Fruit fly (Drosophila melanogaster) whole organism, embryonic: Measurements from ENCODE around the gene Sam-S.

Experiments used
- ATbp ChIP-seq: fragments of 200-800 bp; sonication (Bioruptor generic); optimal IDR thresholded peaks from 2 replicates; lab custom pipeline; 2017; ENCODE audit warnings: missing biosample characterization, mild to moderate bottlenecking, missing genetic modification characterization, missing genetic modification reagents
- Asciz ChIP-seq: fragments of 200-800 bp; sonication (Bioruptor generic); optimal IDR thresholded peaks from 2 replicates; lab custom pipeline; 2017; ENCODE audit warnings: missing biosample characterization, mild to moderate bottlenecking, missing genetic modification characterization, missing genetic modification reagents
- Blimp-1 ChIP-seq: fragments of 200-800 bp; sonication (Bioruptor generic); optimal IDR thresholded peaks from 3 replicates; lab custom pipeline; 2018; ENCODE audit warnings: missing biosample characterization, missing genetic modification characterization, mild to moderate bottlenecking, moderate library complexity, missing genetic modification reagents
- CG10209 ChIP-seq: fragments of 200-800 bp; sonication (Bioruptor generic); optimal IDR thresholded peaks from 3 replicates; lab custom pipeline; 2017; ENCODE audit warnings: missing biosample characterization, mild to moderate bottlenecking, missing genetic modification characterization, missing genetic modification reagents
- CG10654 ChIP-seq: fragments of 200-800 bp; sonication (Bioruptor generic); optimal IDR thresholded peaks from 2 replicates; lab custom pipeline; 2016; ENCODE audit warnings: missing biosample characterization, missing genetic modification characterization
- CG10979 ChIP-seq: fragments of 200-800 bp; sonication (Bioruptor generic); optimal IDR thresholded peaks from 2 replicates; lab custom pipeline; 2018; ENCODE audit warnings: missing biosample characterization, mild to moderate bottlenecking, missing genetic modification characterization, moderate library complexity
- CG11560 ChIP-seq: fragments of 200-800 bp; sonication (Bioruptor generic); IDR thresholded peaks from 3 replicates; pipeline ENCODE4 v1.3.6; 2022; ENCODE audit warnings: missing biosample characterization, missing genetic modification characterization
- CG12769 ChIP-seq: fragments of 200-800 bp; sonication (Bioruptor generic); optimal IDR thresholded peaks from 2 replicates; lab custom pipeline; 2019; ENCODE audit warnings: missing biosample characterization, mild to moderate bottlenecking, missing genetic modification characterization, moderate library complexity
- CG13894 ChIP-seq: fragments of 200-800 bp; sonication (Bioruptor generic); optimal IDR thresholded peaks from 3 replicates; lab custom pipeline; 2018; ENCODE audit warnings: missing biosample characterization, mild to moderate bottlenecking, missing genetic modification characterization, moderate library complexity
- CG1529 ChIP-seq: fragments of 200-800 bp; sonication (Bioruptor generic); optimal IDR thresholded peaks from 3 replicates; lab custom pipeline; 2018; ENCODE audit warnings: missing biosample characterization, missing genetic modification characterization
- CG15696 ChIP-seq: fragments of 200-800 bp; sonication (Bioruptor generic); optimal IDR thresholded peaks from 2 replicates; lab custom pipeline; 2019; ENCODE audit warnings: missing biosample characterization, mild to moderate bottlenecking, missing genetic modification characterization, moderate library complexity
- CG1792 ChIP-seq: fragments of 200-800 bp; sonication (Bioruptor generic); optimal IDR thresholded peaks from 2 replicates; lab custom pipeline; 2016; ENCODE audit warnings: missing biosample characterization, missing genetic modification characterization
- CG2116 ChIP-seq: fragments of 200-800 bp; sonication (Bioruptor generic); optimal IDR thresholded peaks from 3 replicates; lab custom pipeline; 2018; ENCODE audit warnings: missing biosample characterization, mild to moderate bottlenecking, missing genetic modification characterization
- CG2678 ChIP-seq: fragments of 200-800 bp; sonication (Bioruptor generic); optimal IDR thresholded peaks from 3 replicates; lab custom pipeline; 2019; ENCODE audit warnings: missing biosample characterization, mild to moderate bottlenecking, missing genetic modification characterization, moderate library complexity
- CG5180 ChIP-seq: fragments of 200-800 bp; sonication (Bioruptor generic); optimal IDR thresholded peaks from 3 replicates; lab custom pipeline; 2017; ENCODE audit warnings: missing biosample characterization, missing genetic modification characterization, mild to moderate bottlenecking, moderate library complexity, missing genetic modification reagents
- CG5245 ChIP-seq: fragments of 200-800 bp; sonication (Bioruptor generic); optimal IDR thresholded peaks from 3 replicates; lab custom pipeline; 2016; ENCODE audit warnings: missing biosample characterization, missing genetic modification characterization
- CG6254 ChIP-seq: fragments of 200-800 bp; sonication (Bioruptor generic); optimal IDR thresholded peaks from 3 replicates; lab custom pipeline; 2017; ENCODE audit warnings: mild to moderate bottlenecking, missing biosample characterization, missing genetic modification reagents, missing genetic modification characterization
- CG7271 ChIP-seq: fragments of 200-800 bp; sonication (Bioruptor generic); optimal IDR thresholded peaks from 2 replicates; lab custom pipeline; 2018; ENCODE audit warnings: missing biosample characterization, mild to moderate bottlenecking, missing genetic modification characterization, moderate library complexity
- CG7987 ChIP-seq: fragments of 200-800 bp; sonication (Bioruptor generic); optimal IDR thresholded peaks from 2 replicates; lab custom pipeline; 2018; ENCODE audit warnings: missing biosample characterization, mild to moderate bottlenecking, missing genetic modification characterization, moderate library complexity
- CG8290 ChIP-seq, 3 experiments: fragments of 200-800 bp; sonication (Bioruptor generic); optimal IDR thresholded peaks; 2 replicates each; lab custom pipeline; 2016 to 2019; ENCODE audit warnings: missing biosample characterization in 3 of 3, missing genetic modification characterization in 3 of 3, mild to moderate bottlenecking in 2 of 3, moderate library complexity in 1 of 3
- CTCF ChIP-seq: fragments of 200-800 bp; sonication (Bioruptor generic); optimal IDR thresholded peaks from 2 replicates; lab custom pipeline; 2017; ENCODE audit warnings: missing biosample characterization, mild to moderate bottlenecking, missing genetic modification characterization, moderate library complexity
- Camta ChIP-seq: fragments of 200-800 bp; sonication (Bioruptor generic); optimal IDR thresholded peaks from 2 replicates; lab custom pipeline; 2016; ENCODE audit warnings: missing biosample characterization, missing genetic modification characterization
- Dbx ChIP-seq: fragments of 200-800 bp; sonication (Bioruptor generic); IDR thresholded peaks from 3 replicates; pipeline ENCODE4 v1.3.6; 2022; ENCODE audit warnings: missing biosample characterization, missing genetic modification characterization
- Dek ChIP-seq: fragments of 200-800 bp; sonication (Bioruptor generic); optimal IDR thresholded peaks from 3 replicates; lab custom pipeline; 2019; ENCODE audit warnings: missing biosample characterization, mild to moderate bottlenecking, missing genetic modification characterization, moderate library complexity
- Dref ChIP-seq: fragments of 200-800 bp; sonication (Bioruptor generic); IDR thresholded peaks from 2 replicates; pipeline ENCODE4 v1.3.6; 2022; ENCODE audit warnings: missing biosample characterization, missing genetic modification characterization
- ERR ChIP-seq: fragments of 200-800 bp; sonication (Bioruptor generic); optimal IDR thresholded peaks from 2 replicates; lab custom pipeline; 2016; ENCODE audit warnings: missing biosample characterization, missing genetic modification characterization
- HHEX ChIP-seq: fragments of 200-800 bp; sonication (Bioruptor generic); optimal IDR thresholded peaks from 3 replicates; lab custom pipeline; 2017; ENCODE audit warnings: missing biosample characterization, mild to moderate bottlenecking, missing genetic modification characterization, missing genetic modification reagents
- Hey ChIP-seq: fragments of 200-800 bp; sonication (Bioruptor generic); optimal IDR thresholded peaks from 3 replicates; lab custom pipeline; 2018; ENCODE audit warnings: missing biosample characterization, mild to moderate bottlenecking, missing genetic modification characterization
- Hr51 ChIP-seq, 2 experiments: fragments of 200-800 bp; sonication (Bioruptor generic); optimal IDR thresholded peaks; 2 replicates in 1 of 2; 3 replicates in 1 of 2; lab custom pipeline; 2016 to 2018; ENCODE audit warnings: missing biosample characterization in 2 of 2, missing genetic modification characterization in 2 of 2, mild to moderate bottlenecking in 1 of 2, moderate library complexity in 1 of 2
- Lim3 ChIP-seq: fragments of 200-800 bp; sonication (Bioruptor generic); IDR thresholded peaks from 2 replicates; pipeline ENCODE4 v1.3.6; 2022; ENCODE audit warnings: missing biosample characterization, missing genetic modification characterization
- Nf-YB ChIP-seq: fragments of 200-800 bp; sonication (Bioruptor generic); optimal IDR thresholded peaks from 3 replicates; lab custom pipeline; 2019; ENCODE audit warnings: missing biosample characterization, mild to moderate bottlenecking, missing genetic modification characterization, moderate library complexity
- Nf-YC ChIP-seq: fragments of 200-800 bp; optimal IDR thresholded peaks from 3 replicates; lab custom pipeline; 2019; ENCODE audit warnings: missing biosample characterization, mild to moderate bottlenecking, missing genetic modification characterization, moderate library complexity
- PHDP ChIP-seq: fragments of 200-800 bp; sonication (Bioruptor generic); optimal IDR thresholded peaks from 3 replicates; lab custom pipeline; 2018; ENCODE audit warnings: missing biosample characterization, mild to moderate bottlenecking, missing genetic modification characterization, moderate library complexity
- Ptx1 ChIP-seq: fragments of 200-800 bp; sonication (Bioruptor generic); IDR thresholded peaks from 2 replicates; pipeline ENCODE4 v1.3.6; 2022; ENCODE audit warnings: missing biosample characterization, missing genetic modification characterization
- Stat92E ChIP-seq, 3 experiments: fragments of >200 bp in 2 of 3; fragments of 200-800 bp in 1 of 3; sonication (Bioruptor generic) in 1 of 3; optimal IDR thresholded peaks; 2 replicates each; lab custom pipeline; 2017 to 2019; ENCODE audit warnings: missing biosample characterization in 3 of 3, missing genetic modification characterization in 3 of 3, mild to moderate bottlenecking in 1 of 3, moderate library complexity in 1 of 3
- amos ChIP-seq: fragments of 200-800 bp; sonication (Bioruptor generic); IDR thresholded peaks from 2 replicates; pipeline ENCODE4 v1.3.6; 2022; ENCODE audit warnings: missing biosample characterization, missing genetic modification characterization; ENCODE audit not compliant: partially characterized antibody
- ash1 ChIP-seq: fragments of 200-800 bp; sonication (Bioruptor generic); optimal IDR thresholded peaks from 2 replicates; lab custom pipeline; 2018; ENCODE audit warnings: missing biosample characterization, mild to moderate bottlenecking, missing genetic modification characterization
- bcd ChIP-seq: fragments of 200-800 bp; sonication (Bioruptor generic); optimal IDR thresholded peaks from 2 replicates; lab custom pipeline; 2017; ENCODE audit warnings: missing biosample characterization, mild to moderate bottlenecking, missing genetic modification characterization
- croc ChIP-seq: fragments of 200-800 bp; sonication (Bioruptor generic); conservative IDR thresholded peaks from 3 replicates; pipeline ENCODE4 v1.3.6; 2022; ENCODE audit warnings: missing biosample characterization, missing genetic modification characterization
- fd64A ChIP-seq: fragments of 200-800 bp; sonication (Bioruptor generic); optimal IDR thresholded peaks from 3 replicates; lab custom pipeline; 2018; ENCODE audit warnings: missing biosample characterization, mild to moderate bottlenecking, missing genetic modification characterization
- onecut ChIP-seq: fragments of 200-800 bp; sonication (Bioruptor generic); IDR thresholded peaks from 2 replicates; pipeline ENCODE4 v1.3.6; 2022; ENCODE audit warnings: missing biosample characterization, missing genetic modification characterization
- pros ChIP-seq: fragments of 200-800 bp; sonication (Bioruptor generic); optimal IDR thresholded peaks from 3 replicates; lab custom pipeline; 2019; ENCODE audit warnings: missing biosample characterization, mild to moderate bottlenecking, missing genetic modification characterization, moderate library complexity
- scrt ChIP-seq: fragments of 200-800 bp; sonication (Bioruptor generic); optimal IDR thresholded peaks from 2 replicates; lab custom pipeline; 2018; ENCODE audit warnings: missing biosample characterization, mild to moderate bottlenecking, missing genetic modification characterization, moderate library complexity
- seq ChIP-seq: fragments of 200-800 bp; sonication (Bioruptor generic); IDR thresholded peaks from 2 replicates; pipeline ENCODE4 v1.3.6; 2022; ENCODE audit warnings: missing biosample characterization, missing genetic modification characterization
- sqz ChIP-seq: fragments of 200-800 bp; sonication (Bioruptor generic); optimal IDR thresholded peaks from 3 replicates; lab custom pipeline; 2018; ENCODE audit warnings: missing biosample characterization, mild to moderate bottlenecking, missing genetic modification characterization
- unc-4 ChIP-seq: fragments of 200-800 bp; sonication (Bioruptor generic); IDR thresholded peaks from 2 replicates; pipeline ENCODE4 v1.3.6; 2022; ENCODE audit warnings: missing biosample characterization, missing genetic modification characterization; ENCODE audit not compliant: partially characterized antibody
- vfl ChIP-seq: fragments of 200-800 bp; sonication (Bioruptor generic); optimal IDR thresholded peaks from 2 replicates; lab custom pipeline; 2016; ENCODE audit warnings: missing biosample characterization, missing genetic modification characterization

Gene Sam-S

dm6 chr2L:161453-162175, 54.9 kb downstream of the Sam-S start (continued):
- no peak for TF ChIP-seq CG8290 (GFP tag; optimal IDR thresholded peaks at IDR 0.05; lab: Kevin White, UChicago)
- TF ChIP-seq CG8290 (tag; optimal IDR thresholded peaks at IDR 0.05; lab: Kevin White, UChicago): peak; percentile 14 to 62
- TF ChIP-seq CG10979 (tag; lab: Kevin White, UChicago): no peak
- peak; percentile 82 for TF ChIP-seq onecut
- no peak for TF ChIP-seq amos (GFP tag; lab: Robert Waterston, UW)
- no peak for TF ChIP-seq ERR (GFP tag; lab: Kevin White, UChicago)
- no peak for TF ChIP-seq Ptx1 (GFP tag; lab: Robert Waterston, UW)
- peak; percentile 27 for TF ChIP-seq CG2678 (tag; lab: Kevin White, UChicago)
- TF ChIP-seq Nf-YB (GFP tag; lab: Kevin White, UChicago): peak; percentile 40
- peak; percentile 69 for TF ChIP-seq sqz (GFP tag; lab: Kevin White, UChicago)
- TF ChIP-seq CG1792: no peak
- peak; percentile 17 for TF ChIP-seq CTCF (GFP tag; lab: Kevin White, UChicago)
- TF ChIP-seq PHDP: peak; percentile 8
- TF ChIP-seq Camta (GFP tag; lab: Kevin White, UChicago): no peak
- no peak for TF ChIP-seq CG5245 (GFP tag; lab: Kevin White, UChicago)
- TF ChIP-seq bcd (GFP tag; lab: Kevin White, UChicago): no peak
- no peak for TF ChIP-seq Dek (tag; lab: Kevin White, UChicago)
- TF ChIP-seq CG1529 (GFP tag; lab: Kevin White, UChicago): peak; percentile 44
- TF ChIP-seq Stat92E (GFP tag; optimal IDR thresholded peaks at IDR 0.05; lab: Kevin White, UChicago): peak in 2 of 3 experiments; percentile 71 to 72
- no peak for TF ChIP-seq Asciz
- no peak for TF ChIP-seq seq (GFP tag; lab: Robert Waterston, UW)
- TF ChIP-seq CG12769: peak; percentile 82
- no peak for TF ChIP-seq Dbx (GFP tag; lab: Robert Waterston, UW)
- peak; percentile 63 for TF ChIP-seq CG13894 (tag; lab: Kevin White, UChicago)
- TF ChIP-seq HHEX (GFP tag; lab: Kevin White, UChicago): peak; percentile 48
- no peak for TF ChIP-seq Lim3
- no peak for TF ChIP-seq CG10654 (GFP tag; lab: Kevin White, UChicago)
- TF ChIP-seq CG7271 (tag; lab: Kevin White, UChicago): peak; percentile 34
- peak; percentile 26 for TF ChIP-seq ash1 (GFP tag; lab: Kevin White, UChicago)
- peak; percentile 50 for TF ChIP-seq Nf-YC
- peak; percentile 51 for TF ChIP-seq CG15696 (tag; lab: Kevin White, UChicago)
- no peak for TF ChIP-seq vfl (GFP tag; lab: Kevin White, UChicago)
- TF ChIP-seq Blimp-1 (GFP tag; lab: Kevin White, UChicago): no peak
- TF ChIP-seq CG11560 (tag; lab: Robert Waterston, UW): no peak
- no peak for TF ChIP-seq croc (GFP tag; lab: Robert Waterston, UW)
- TF ChIP-seq unc-4 (GFP tag; lab: Robert Waterston, UW): no peak
- TF ChIP-seq fd64A (GFP tag; lab: Kevin White, UChicago): peak; percentile 39
- TF ChIP-seq CG2116 (GFP tag; lab: Kevin White, UChicago): peak; percentile 15
- TF ChIP-seq pros (GFP tag; lab: Kevin White, UChicago): peak; percentile 96
- TF ChIP-seq CG6254 (GFP tag; lab: Kevin White, UChicago): peak; percentile 7
- TF ChIP-seq Hr51 (GFP tag; optimal IDR thresholded peaks at IDR 0.05; lab: Kevin White, UChicago): peak; percentile 36 to 71
- TF ChIP-seq scrt (GFP tag; lab: Kevin White, UChicago): peak; percentile 29
- no peak for TF ChIP-seq CG10209 (GFP tag; lab: Kevin White, UChicago)
- no peak for TF ChIP-seq ATbp (GFP tag; lab: Kevin White, UChicago)
- TF ChIP-seq Dref (GFP tag; lab: Robert Waterston, UW): no peak
- TF ChIP-seq CG5180 (GFP tag; lab: Kevin White, UChicago): peak; percentile 30
- TF ChIP-seq Hey: peak; percentile 63
- peak; percentile 69 for TF ChIP-seq CG7987 (GFP tag; lab: Kevin White, UChicago)
